Worm (Caenorhabditis elegans) whole organism, midembryonic: ENCODE results near the gene F43C11.3.

ENCODE experiments used
- T22C8.4 ChIP-seq: fragments of 200-800 bp; sonication (Bioruptor generic); IDR thresholded peaks from 2 replicates; pipeline ENCODE4 v1.3.6; 2022; ENCODE audit warnings: missing genetic modification characterization, missing compliant biosample characterization
- cog-1 ChIP-seq: sonication (generic microtip); optimal IDR thresholded peaks from 2 replicates; lab custom pipeline; 2016; ENCODE audit warnings: missing genetic modification characterization, missing compliant biosample characterization
- flt-1 ChIP-seq: fragments of 200-800 bp; sonication (Bioruptor generic); IDR thresholded peaks from 2 replicates; pipeline ENCODE4 v1.3.6; 2022; ENCODE audit warnings: missing genetic modification characterization, missing compliant biosample characterization
- klf-2 ChIP-seq: fragments of 200-800 bp; sonication (Bioruptor generic); conservative IDR thresholded peaks from 2 replicates; pipeline ENCODE4 v1.3.6; 2022; ENCODE audit warnings: missing genetic modification reagents, missing genetic modification characterization, missing compliant biosample characterization
- med-1 ChIP-seq: sonication (generic microtip); optimal IDR thresholded peaks from 2 replicates; lab custom pipeline; 2017; ENCODE audit warnings: missing genetic modification characterization, mild to moderate bottlenecking, missing compliant biosample characterization, antibody characterized with exemption, missing genetic modification reagents; ENCODE audit not compliant: insufficient read depth
- ref-1 ChIP-seq: fragments of 200-800 bp; sonication (Bioruptor generic); conservative IDR thresholded peaks from 2 replicates; pipeline ENCODE4 v1.3.6; 2022; ENCODE audit warnings: missing genetic modification reagents, missing genetic modification characterization, missing compliant biosample characterization
- tab-1 ChIP-seq: fragments of 200-800 bp; sonication (Bioruptor generic); IDR thresholded peaks from 2 replicates; pipeline ENCODE4 v1.3.6; 2022; ENCODE audit warnings: missing genetic modification characterization, missing compliant biosample characterization
- ztf-23 ChIP-seq: fragments of 200-800 bp; sonication (Bioruptor generic); IDR thresholded peaks from 2 replicates; pipeline ENCODE4 v1.3.6; 2022; ENCODE audit warnings: missing genetic modification reagents, missing genetic modification characterization, missing compliant biosample characterization
- ztf-29 ChIP-seq: fragments of 200-800 bp; sonication (Bioruptor generic); IDR thresholded peaks from 2 replicates; pipeline ENCODE4 v1.3.6; 2022; ENCODE audit warnings: missing genetic modification reagents, missing genetic modification characterization, missing compliant biosample characterization

The F43C11.3 gene

ce11 chrII:2378465-2379009, 25.4 kb downstream of the F43C11.3 start:
- TF ChIP-seq tab-1 (GFP tag; lab: Robert Waterston, UW) (no peak), flt-1 (GFP tag; lab: Robert Waterston, UW) (no peak), T22C8.4 (no peak), med-1 (GFP tag; lab: Kevin White, UChicago) (no peak), ztf-29 (GFP tag; lab: Robert Waterston, UW) (no peak), cog-1 (tag; lab: Kevin White, UChicago) (no peak), klf-2 (GFP tag; lab: Robert Waterston, UW) (no peak), ref-1 (GFP tag; lab: Robert Waterston, UW) (no peak), ztf-23 (GFP tag; lab: Robert Waterston, UW) (no peak)

- no peak for TF ChIP-seq med-1 (GFP tag; lab: Kevin White, UChicago)
- TF ChIP-seq cog-1 (tag; lab: Kevin White, UChicago): no peak
- no peak for TF ChIP-seq ref-1 (GFP tag; lab: Robert Waterston, UW)
- no peak for TF ChIP-seq tab-1 (GFP tag; lab: Robert Waterston, UW)
- no peak for TF ChIP-seq ztf-29 (GFP tag; lab: Robert Waterston, UW)
- no peak for TF ChIP-seq ztf-23 (GFP tag; lab: Robert Waterston, UW)
- no peak for TF ChIP-seq flt-1 (GFP tag; lab: Robert Waterston, UW)
- TF ChIP-seq T22C8.4: no peak
- TF ChIP-seq klf-2 (GFP tag; lab: Robert Waterston, UW): no peak
These were observed 26.6 kb downstream of the F43C11.3 start for ce11 chrII:2379673-2380072.

ce11 chrII:2380174-2380573, 27.1 kb downstream of the F43C11.3 start, which contains the start of gene F16G10.7:
F16G10.7 (minus strand) TSS chrII:2380274.
- TF ChIP-seq tab-1 (GFP tag; lab: Robert Waterston, UW): no peak
- no peak for TF ChIP-seq flt-1 (GFP tag; lab: Robert Waterston, UW)
- TF ChIP-seq ztf-29 (GFP tag; lab: Robert Waterston, UW): no peak
- no peak for TF ChIP-seq klf-2 (GFP tag; lab: Robert Waterston, UW)
- no peak for TF ChIP-seq T22C8.4
- no peak for TF ChIP-seq ref-1 (GFP tag; lab: Robert Waterston, UW)
- no peak for TF ChIP-seq med-1 (GFP tag; lab: Kevin White, UChicago)
- no peak for TF ChIP-seq ztf-23 (GFP tag; lab: Robert Waterston, UW)
- TF ChIP-seq cog-1 (tag; lab: Kevin White, UChicago): no peak

DNA sequence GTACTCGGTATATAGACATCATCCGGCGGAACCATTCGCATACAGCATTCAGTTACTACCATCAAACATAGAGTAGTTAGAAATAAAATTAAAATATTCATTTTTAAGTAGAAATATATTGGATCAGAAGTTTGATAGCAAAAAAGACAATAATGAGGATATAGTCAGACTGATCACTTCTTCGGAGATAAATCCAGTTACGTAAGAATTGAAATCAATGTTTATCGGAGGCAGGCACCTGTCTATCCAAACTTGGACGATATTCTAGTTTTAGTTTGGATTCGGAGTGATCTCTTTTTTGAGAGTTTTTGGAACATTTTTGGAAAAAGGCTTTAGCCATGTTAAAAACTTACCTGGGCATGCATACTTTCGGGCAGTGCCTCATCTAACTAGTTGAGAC, 30.2 kb downstream of the F43C11.3 start, which contains the start of gene F16G10.8:
Gene F16G10.8 (minus strand): TSS at position 101 of the 400 bp plus-strand sequence.
- TF ChIP-seq T22C8.4: no peak
- TF ChIP-seq ztf-29 (GFP tag; lab: Robert Waterston, UW): no peak
- no peak for TF ChIP-seq klf-2 (GFP tag; lab: Robert Waterston, UW)
- TF ChIP-seq med-1 (GFP tag; lab: Kevin White, UChicago): no peak
- TF ChIP-seq cog-1 (tag; lab: Kevin White, UChicago): no peak

DNA sequence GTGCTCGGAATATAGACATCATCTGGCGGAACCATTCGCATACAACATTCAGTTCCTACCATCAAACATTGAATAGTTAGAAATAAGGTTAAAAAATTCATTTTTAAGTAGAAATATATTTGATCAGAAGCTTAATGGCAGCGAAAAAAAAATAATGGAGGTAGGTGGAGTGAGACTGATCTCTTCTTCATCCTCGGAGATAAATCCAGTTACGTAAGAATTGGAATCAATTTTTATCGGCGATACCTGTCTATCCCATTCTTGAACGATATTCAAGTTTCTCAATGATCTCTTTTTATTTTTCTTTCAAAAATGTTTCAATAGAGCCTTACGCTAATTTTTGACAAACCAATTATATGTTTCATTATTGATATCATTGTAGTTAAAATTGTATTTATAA, 32.4 kb downstream of the F43C11.3 start, which contains the start of gene F16G10.9:
Gene F16G10.9 (minus strand): TSS at position 101 of the 400 bp plus-strand sequence.
- TF ChIP-seq flt-1 (GFP tag; lab: Robert Waterston, UW) (no peak), tab-1 (GFP tag; lab: Robert Waterston, UW) (no peak)

- TF ChIP-seq ref-1 (GFP tag; lab: Robert Waterston, UW): no peak
- TF ChIP-seq cog-1 (tag; lab: Kevin White, UChicago): no peak
- TF ChIP-seq flt-1 (GFP tag; lab: Robert Waterston, UW): no peak
- no peak for TF ChIP-seq T22C8.4
- no peak for TF ChIP-seq ztf-29 (GFP tag; lab: Robert Waterston, UW)
- no peak for TF ChIP-seq ztf-23 (GFP tag; lab: Robert Waterston, UW)
- TF ChIP-seq tab-1 (GFP tag; lab: Robert Waterston, UW): no peak
- no peak for TF ChIP-seq med-1 (GFP tag; lab: Kevin White, UChicago)
- TF ChIP-seq klf-2 (GFP tag; lab: Robert Waterston, UW): no peak
These were observed 37.8 kb downstream of the F43C11.3 start, which contains the start of gene F16G10.10 for ce11 chrII:2390884-2391283. F16G10.10 (minus strand) TSS chrII:2390984.

ce11 chrII:2393821-2394220, 40.7 kb downstream of the F43C11.3 start, which contains the start of gene F16G10.11:
F16G10.11 (minus strand) TSS chrII:2393921.
- TF ChIP-seq flt-1 (GFP tag; lab: Robert Waterston, UW): no peak
- TF ChIP-seq T22C8.4: no peak
- TF ChIP-seq med-1 (GFP tag; lab: Kevin White, UChicago): no peak
- TF ChIP-seq klf-2 (GFP tag; lab: Robert Waterston, UW): no peak
- no peak for TF ChIP-seq ref-1 (GFP tag; lab: Robert Waterston, UW)

ce11 chrII:2395864-2396263, 42.8 kb downstream of the F43C11.3 start, which contains the start of gene F16G10.13:
F16G10.13 (minus strand) TSS chrII:2395964.
- no peak for TF ChIP-seq med-1 (GFP tag; lab: Kevin White, UChicago)
- no peak for TF ChIP-seq ztf-29 (GFP tag; lab: Robert Waterston, UW)
- no peak for TF ChIP-seq ztf-23 (GFP tag; lab: Robert Waterston, UW)
- no peak for TF ChIP-seq flt-1 (GFP tag; lab: Robert Waterston, UW)
- TF ChIP-seq tab-1 (GFP tag; lab: Robert Waterston, UW): no peak
- no peak for TF ChIP-seq cog-1 (tag; lab: Kevin White, UChicago)
- no peak for TF ChIP-seq klf-2 (GFP tag; lab: Robert Waterston, UW)
- TF ChIP-seq T22C8.4: no peak
- TF ChIP-seq ref-1 (GFP tag; lab: Robert Waterston, UW): no peak

ce11 chrII:2398884-2399283, 45.8 kb downstream of the F43C11.3 start, which contains the start of gene F16G10.14:
F16G10.14 (minus strand) TSS chrII:2398984.
- TF ChIP-seq klf-2 (GFP tag; lab: Robert Waterston, UW) (no peak), med-1 (GFP tag; lab: Kevin White, UChicago) (no peak), ref-1 (GFP tag; lab: Robert Waterston, UW) (no peak), ztf-23 (GFP tag; lab: Robert Waterston, UW) (no peak), T22C8.4 (no peak), tab-1 (GFP tag; lab: Robert Waterston, UW) (no peak), flt-1 (GFP tag; lab: Robert Waterston, UW) (no peak), cog-1 (tag; lab: Kevin White, UChicago) (no peak), ztf-29 (GFP tag; lab: Robert Waterston, UW) (no peak)
